Worm (Caenorhabditis elegans) whole organism, mixed stage, embryonic: ENCODE data around the gene Y59H11AM.1.

ENCODE experiments used
- elt-3 ChIP-seq: fragments of 150-350 bp; optimal IDR thresholded peaks from 2 replicates; lab custom pipeline; 2014; ENCODE audit warnings: missing biosample characterization, missing genetic modification characterization
- nhr-12 ChIP-seq: fragments of 150-350 bp; optimal IDR thresholded peaks from 2 replicates; lab custom pipeline; 2014; ENCODE audit warnings: missing biosample characterization, missing genetic modification characterization

DNA sequence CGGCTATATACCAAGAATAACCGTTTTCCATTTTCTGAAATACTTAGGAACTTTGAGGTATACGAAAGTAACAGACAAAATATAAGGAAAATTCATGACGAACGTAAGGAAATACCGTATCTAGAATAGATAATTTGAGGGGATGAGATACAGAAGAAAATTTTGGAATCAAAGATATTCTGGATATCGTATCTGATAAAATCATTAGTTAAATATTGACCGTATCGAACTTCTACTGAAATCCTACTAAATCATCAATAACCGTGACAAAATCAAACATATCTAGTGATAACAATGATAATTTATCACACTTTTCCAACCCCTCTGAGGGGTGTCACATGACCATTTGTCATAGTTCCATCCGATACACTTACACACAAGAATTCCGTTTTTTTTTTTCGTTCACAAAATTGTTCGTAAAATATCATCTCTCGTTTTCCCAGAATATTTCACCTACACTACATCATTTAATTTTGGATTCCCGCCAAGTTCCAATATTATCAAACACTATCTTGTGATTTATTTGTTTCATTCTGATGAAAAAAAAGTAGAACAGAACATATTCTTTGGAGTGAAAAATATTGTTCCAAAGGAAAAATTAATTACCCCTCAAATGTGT, 29.6 kb downstream of the Y59H11AM.1 start, which contains the start of gene Y59H11AR.4:
- no peak for TF ChIP-seq elt-3
- no peak for TF ChIP-seq nhr-12 (tag; lab: Kevin White, UChicago)
